Fruit fly (Drosophila melanogaster): ENCODE measurements around the gene Wnt10.
A peak's percentile ranks its signal among the peaks of the same experiment; 100 is the strongest.

Wnt10 gene

dm6 chr2L:7420305-7421287 is 57.4 kb downstream of the Wnt10 start (continued):
- no peak for TF ChIP-seq gcm (GFP tag; optimal IDR thresholded peaks at IDR 0.05)
- TF ChIP-seq CG17829 (tag; optimal IDR thresholded peaks at IDR 0.05) = no peak
- peak; percentile 22 for TF ChIP-seq D19A (tag; optimal IDR thresholded peaks at IDR 0.05)
- peak; percentile 61 for TF ChIP-seq H2.0 (GFP tag; IDR thresholded peaks at IDR 0.05)
- peak; percentile 71 for TF ChIP-seq Fer3 (tag; optimal IDR thresholded peaks at IDR 0.05)
- no peak for TF ChIP-seq bigmax (GFP tag; optimal IDR thresholded peaks at IDR 0.05)
- TF ChIP-seq Rfx (GFP tag; IDR thresholded peaks at IDR 0.05) = peak; percentile 87
- peak; percentile 7 for TF ChIP-seq Atf3 (GFP tag; optimal IDR thresholded peaks at IDR 0.05)
- TF ChIP-seq kni (GFP tag; optimal IDR thresholded peaks at IDR 0.05) = no peak
- TF ChIP-seq bcd (GFP tag; optimal IDR thresholded peaks at IDR 0.05) = peak; percentile 52
- no peak for TF ChIP-seq Vsx1 (GFP tag; optimal IDR thresholded peaks at IDR 0.05)
- TF ChIP-seq dmrt99B (tag; optimal IDR thresholded peaks at IDR 0.05) = peak; percentile 56
- no peak for TF ChIP-seq Elba2 (GFP tag; optimal IDR thresholded peaks at IDR 0.05)
- TF ChIP-seq CG30403 (GFP tag; optimal IDR thresholded peaks at IDR 0.05) = peak; percentile 78
- no peak for TF ChIP-seq slp2 (GFP tag; optimal IDR thresholded peaks at IDR 0.05)
- peak; percentile 58 for TF ChIP-seq Hr3 (GFP tag; optimal IDR thresholded peaks at IDR 0.05)
- TF ChIP-seq Doc2 (GFP tag; IDR thresholded peaks at IDR 0.05) = no peak
- TF ChIP-seq Med (GFP tag) = peak; percentile 94
- peak; percentile 94 for TF ChIP-seq CG2120 (GFP tag; optimal IDR thresholded peaks at IDR 0.05)
- TF ChIP-seq lmd (GFP tag; IDR thresholded peaks at IDR 0.05) = peak; percentile 75
- TF ChIP-seq Ssrp (tag; optimal IDR thresholded peaks at IDR 0.05) = no peak
- TF ChIP-seq CG15696 (tag; optimal IDR thresholded peaks at IDR 0.05) = no peak
- TF ChIP-seq CG2129 (GFP tag; IDR thresholded peaks at IDR 0.05; ENCODE audit: partially characterized antibody) = no peak
- no peak for TF ChIP-seq CG4820 (GFP tag; optimal IDR thresholded peaks at IDR 0.05)
- TF ChIP-seq ase (GFP tag; IDR thresholded peaks at IDR 0.05) = 0 out of 3 replicates have a peak, but pooled peaks have one; percentile 13
- TF ChIP-seq HLH3B (GFP tag; IDR thresholded peaks at IDR 0.05) = peak; percentile 79
- no peak for TF ChIP-seq MTF-1 (GFP tag; optimal IDR thresholded peaks at IDR 0.05; ENCODE audit: borderline replicate concordance)
- TF ChIP-seq seq (GFP tag; IDR thresholded peaks at IDR 0.05) = no peak
- TF ChIP-seq dimm (GFP tag; IDR thresholded peaks at IDR 0.05) = no peak
- no peak for TF ChIP-seq run (tag; optimal IDR thresholded peaks at IDR 0.05)
- TF ChIP-seq Lhr (GFP tag; optimal IDR thresholded peaks at IDR 0.05) = no peak
- TF ChIP-seq CG7745 (tag; optimal IDR thresholded peaks at IDR 0.05) = no peak
- no peak for TF ChIP-seq aop (GFP tag; IDR thresholded peaks at IDR 0.05)
- peak; percentile 70 for TF ChIP-seq Gug (GFP tag; IDR thresholded peaks at IDR 0.05)
- TF ChIP-seq Blimp-1 (GFP tag; optimal IDR thresholded peaks at IDR 0.05) = peak; percentile 39
- TF ChIP-seq sc (optimal IDR thresholded peaks at IDR 0.05) = no peak
- TF ChIP-seq sc (GFP tag; optimal IDR thresholded peaks at IDR 0.05) = no peak
- no peak for TF ChIP-seq Bteb2 (GFP tag; optimal IDR thresholded peaks at IDR 0.05)
- peak; percentile 2 for TF ChIP-seq Mes4 (GFP tag; optimal IDR thresholded peaks at IDR 0.05)
- no peak for TF ChIP-seq sna (GFP tag; IDR thresholded peaks at IDR 0.05; ENCODE audit: partially characterized antibody)
- no peak for TF ChIP-seq CG11723 (GFP tag; optimal IDR thresholded peaks at IDR 0.05)
- TF ChIP-seq onecut (GFP tag; IDR thresholded peaks at IDR 0.05) = peak; percentile 38
- peak; percentile 85 for TF ChIP-seq CG14014 (GFP tag; IDR thresholded peaks at IDR 0.05)
- TF ChIP-seq CG18599 (GFP tag; optimal IDR thresholded peaks at IDR 0.05) = peak; percentile 94
- TF ChIP-seq Hmr (GFP tag; optimal IDR thresholded peaks at IDR 0.05) = peak; percentile 91
- TF ChIP-seq CG31388 (GFP tag; optimal IDR thresholded peaks at IDR 0.05) = no peak
- TF ChIP-seq CG12391 (tag; optimal IDR thresholded peaks at IDR 0.05) = peak; percentile 65
- TF ChIP-seq gce (GFP tag; IDR thresholded peaks at IDR 0.05) = no peak
- TF ChIP-seq hbn (GFP tag; IDR thresholded peaks at IDR 0.05; ENCODE audit: partially characterized antibody) = no peak
